Fruit fly (Drosophila melanogaster) whole organism, wandering third instar larva: ENCODE data around the gene trx.

Source experiments
- Abd-B ChIP-seq: fragments of >200 bp; optimal IDR thresholded peaks from 2 replicates; lab custom pipeline; 2017; ENCODE audit warnings: missing biosample characterization, missing genetic modification characterization
- CG32264 ChIP-seq: fragments of 200-800 bp; sonication (Bioruptor generic); optimal IDR thresholded peaks from 2 replicates; lab custom pipeline; 2016; ENCODE audit warnings: missing biosample characterization, missing genetic modification characterization
- CG9705 ChIP-seq: fragments of 200-800 bp; sonication (Bioruptor generic); optimal IDR thresholded peaks from 2 replicates; lab custom pipeline; 2018; ENCODE audit warnings: missing biosample characterization, mild to moderate bottlenecking, missing genetic modification characterization
- CrebA ChIP-seq: fragments of 200-800 bp; sonication (Bioruptor generic); optimal IDR thresholded peaks from 2 replicates; lab custom pipeline; 2016; ENCODE audit warnings: missing biosample characterization, mild to moderate bottlenecking, missing genetic modification characterization, borderline replicate concordance
- Dfd ChIP-seq: fragments of >200 bp; optimal IDR thresholded peaks from 2 replicates; lab custom pipeline; 2017; ENCODE audit warnings: missing biosample characterization, missing genetic modification characterization
- Dif ChIP-seq: fragments of 200-275, 200-300 bp; sonication (Bioruptor generic); optimal IDR thresholded peaks from 2 replicates; lab custom pipeline; 2018; ENCODE audit warnings: missing biosample characterization, missing genetic modification characterization; ENCODE audit not compliant: partially characterized antibody
- GATAd ChIP-seq: sonication (Bioruptor generic); optimal IDR thresholded peaks from 2 replicates; lab custom pipeline; 2016; ENCODE audit warnings: missing biosample characterization, missing genetic modification characterization
- HLH106 ChIP-seq: fragments of 200-800 bp; optimal IDR thresholded peaks from 3 replicates; lab custom pipeline; 2019; ENCODE audit warnings: missing biosample characterization, mild to moderate bottlenecking, missing genetic modification characterization, moderate library complexity
- Hnf4 ChIP-seq: fragments of 200-800 bp; sonication (Bioruptor generic); optimal IDR thresholded peaks from 2 replicates; lab custom pipeline; 2016; ENCODE audit warnings: missing biosample characterization, mild to moderate bottlenecking, missing genetic modification characterization
- Hr78 ChIP-seq: fragments of >200 bp; optimal IDR thresholded peaks from 2 replicates; lab custom pipeline; 2017; ENCODE audit warnings: missing biosample characterization, missing genetic modification characterization
- Hr83 ChIP-seq: fragments of 200-300 bp; sonication (Bioruptor generic); optimal IDR thresholded peaks from 2 replicates; lab custom pipeline; 2016; ENCODE audit warnings: missing biosample characterization, mild to moderate bottlenecking, missing genetic modification characterization, moderate library complexity; ENCODE audit not compliant: poor library complexity, severe bottlenecking
- Jra ChIP-seq: sonication (Bioruptor generic); optimal IDR thresholded peaks from 2 replicates; lab custom pipeline; 2016; ENCODE audit warnings: missing biosample characterization, missing genetic modification characterization
- Mio ChIP-seq: sonication (Bioruptor generic); optimal IDR thresholded peaks from 2 replicates; lab custom pipeline; 2016; ENCODE audit warnings: missing biosample characterization, missing genetic modification characterization
- Myc ChIP-seq: fragments of >200 bp; optimal IDR thresholded peaks from 2 replicates; lab custom pipeline; 2017
- N ChIP-seq: fragments of >200 bp; optimal IDR thresholded peaks from 2 replicates; lab custom pipeline; 2018; ENCODE audit warnings: missing biosample characterization, missing external identifiers, missing genetic modification characterization
- OdsH ChIP-seq: fragments of 200-800 bp; sonication (Bioruptor generic); optimal IDR thresholded peaks from 2 replicates; lab custom pipeline; 2016; ENCODE audit warnings: missing biosample characterization, mild to moderate bottlenecking, missing genetic modification characterization
- Rel ChIP-seq, 2 experiments: fragments of 200-800 bp; sonication (Bioruptor generic) in 1 of 2; optimal IDR thresholded peaks; 2 replicates in 1 of 2; 3 replicates in 1 of 2; lab custom pipeline; 2016 to 2019; ENCODE audit warnings: mild to moderate bottlenecking in 2 of 2, missing biosample characterization in 2 of 2, missing genetic modification characterization in 2 of 2, moderate library complexity in 1 of 2
- Sp1 ChIP-seq: fragments of 200-800 bp; sonication (Bioruptor generic); optimal IDR thresholded peaks from 3 replicates; lab custom pipeline; 2019; ENCODE audit warnings: missing biosample characterization, mild to moderate bottlenecking, missing genetic modification characterization, moderate library complexity
- Vsx2 ChIP-seq: fragments of 200-300, 225-300 bp; sonication (Bioruptor generic); optimal IDR thresholded peaks from 2 replicates; lab custom pipeline; 2018; ENCODE audit warnings: missing biosample characterization, missing genetic modification characterization; ENCODE audit not compliant: partially characterized antibody
- br ChIP-seq: fragments of 200-800 bp; sonication (Bioruptor generic); optimal IDR thresholded peaks from 2 replicates; lab custom pipeline; 2016; ENCODE audit warnings: missing biosample characterization, missing genetic modification characterization
- brk ChIP-seq: fragments of 200-800 bp; sonication (Bioruptor generic); optimal IDR thresholded peaks from 2 replicates; lab custom pipeline; 2016; ENCODE audit warnings: missing biosample characterization, mild to moderate bottlenecking, missing genetic modification characterization
- dl ChIP-seq, 2 experiments: fragments of 175-275, 200-275 bp in 1 of 2; fragments of 200-275 bp in 1 of 2; sonication (Bioruptor generic); optimal IDR thresholded peaks; lab custom pipeline; 2018; ENCODE audit warnings: mild to moderate bottlenecking in 2 of 2, missing biosample characterization in 2 of 2, missing genetic modification characterization in 2 of 2, moderate library complexity in 2 of 2; ENCODE audit not compliant: partially characterized antibody in 2 of 2, insufficient read depth in 1 of 2
- dmrt93B ChIP-seq: fragments of 200-800 bp; sonication (Bioruptor generic); optimal IDR thresholded peaks from 2 replicates; lab custom pipeline; 2018; ENCODE audit warnings: missing biosample characterization, mild to moderate bottlenecking, missing genetic modification characterization
- dsf ChIP-seq: sonication (Bioruptor generic); optimal IDR thresholded peaks from 2 replicates; lab custom pipeline; 2016; ENCODE audit warnings: missing biosample characterization, missing genetic modification characterization, borderline replicate concordance
- ey ChIP-seq: fragments of 200-800 bp; sonication (Bioruptor generic); optimal IDR thresholded peaks from 2 replicates; lab custom pipeline; 2016; ENCODE audit warnings: missing biosample characterization, missing genetic modification characterization
- foxo ChIP-seq, 2 experiments: fragments of 200-800 bp; sonication (Bioruptor generic); optimal IDR thresholded peaks; 2 replicates in 1 of 2; 3 replicates in 1 of 2; lab custom pipeline; 2016 to 2017; ENCODE audit warnings: missing biosample characterization in 2 of 2, missing genetic modification characterization in 2 of 2
- fru ChIP-seq: fragments of 200-800 bp; sonication (Bioruptor generic); optimal IDR thresholded peaks from 3 replicates; lab custom pipeline; 2016; ENCODE audit warnings: missing biosample characterization, mild to moderate bottlenecking, missing genetic modification characterization
- h ChIP-seq: fragments of 200-800 bp; sonication (Bioruptor generic); optimal IDR thresholded peaks from 3 replicates; lab custom pipeline; 2016; ENCODE audit warnings: missing biosample characterization, mild to moderate bottlenecking, missing genetic modification characterization
- jim ChIP-seq: fragments of 175-275, 200-325 bp; sonication (Bioruptor generic); optimal IDR thresholded peaks from 2 replicates; lab custom pipeline; 2016; ENCODE audit warnings: missing biosample characterization, mild to moderate bottlenecking, missing genetic modification characterization
- lola ChIP-seq: fragments of >200 bp; optimal IDR thresholded peaks from 2 replicates; lab custom pipeline; 2017; ENCODE audit warnings: missing biosample characterization, missing genetic modification characterization
- pan ChIP-seq: fragments of >200 bp; optimal IDR thresholded peaks from 2 replicates; lab custom pipeline; 2017
- psq ChIP-seq: fragments of 200-800 bp; sonication (Bioruptor generic); optimal IDR thresholded peaks from 3 replicates; lab custom pipeline; 2017; ENCODE audit warnings: missing biosample characterization, mild to moderate bottlenecking, missing genetic modification characterization, moderate library complexity
- rgr ChIP-seq: fragments of 200-800 bp; sonication (Bioruptor generic); optimal IDR thresholded peaks from 3 replicates; lab custom pipeline; 2016; ENCODE audit warnings: missing biosample characterization, mild to moderate bottlenecking, missing genetic modification characterization
- sage ChIP-seq: fragments of 200-800 bp; sonication (Bioruptor generic); optimal IDR thresholded peaks from 2 replicates; lab custom pipeline; 2016; ENCODE audit warnings: missing biosample characterization, mild to moderate bottlenecking, missing genetic modification characterization
- sv ChIP-seq: fragments of 200-800 bp; sonication (Bioruptor generic); optimal IDR thresholded peaks from 3 replicates; lab custom pipeline; 2016; ENCODE audit warnings: missing biosample characterization, missing genetic modification characterization
- tai ChIP-seq: sonication (Bioruptor generic); optimal IDR thresholded peaks from 2 replicates; lab custom pipeline; 2016; ENCODE audit warnings: missing biosample characterization, missing genetic modification characterization
- usp ChIP-seq: fragments of >200 bp; optimal IDR thresholded peaks from 2 replicates; lab custom pipeline; 2017; ENCODE audit warnings: missing biosample characterization, missing genetic modification characterization
- woc ChIP-seq: sonication (Bioruptor generic); optimal IDR thresholded peaks from 2 replicates; lab custom pipeline; 2016; ENCODE audit warnings: missing biosample characterization, mild to moderate bottlenecking, missing genetic modification characterization

trx gene

DNA sequence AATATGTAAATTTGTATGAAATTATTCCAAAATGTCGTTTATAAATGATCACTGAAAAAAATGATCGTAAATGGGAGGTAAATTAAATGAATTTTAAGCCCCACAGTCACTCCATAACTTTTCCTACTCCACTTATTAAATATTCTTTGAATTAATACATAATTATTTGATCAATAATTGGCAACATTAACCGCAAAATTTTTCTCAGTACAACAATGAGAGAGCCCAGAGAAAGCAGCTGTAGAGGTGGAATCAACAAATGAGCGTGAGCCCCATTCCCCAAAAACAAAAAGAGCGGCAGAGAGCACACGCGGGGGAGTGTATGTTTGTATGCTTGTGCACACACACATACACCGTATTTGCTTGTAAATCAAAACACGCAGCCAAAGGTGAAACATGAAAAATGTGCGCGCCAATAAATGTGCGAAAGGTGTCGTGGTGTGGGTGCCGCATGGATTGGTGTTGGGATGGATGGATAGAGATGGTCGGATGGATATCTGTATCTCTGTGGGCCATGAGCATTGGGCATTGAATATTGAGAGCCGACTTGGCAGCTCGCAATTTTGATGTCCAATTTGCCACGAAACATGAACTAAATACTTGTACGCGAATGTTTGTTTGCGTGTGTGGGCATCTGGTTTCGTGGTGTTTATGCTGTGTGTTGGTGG is 2.8 kb downstream of the trx start (continued):
- TF ChIP-seq Hr83 (GFP tag; lab: Kevin White, UChicago) (peak; percentile 60), usp (GFP tag; lab: Kevin White, UChicago) (no peak), brk (GFP tag; lab: Kevin White, UChicago) (peak; percentile 97)

DNA sequence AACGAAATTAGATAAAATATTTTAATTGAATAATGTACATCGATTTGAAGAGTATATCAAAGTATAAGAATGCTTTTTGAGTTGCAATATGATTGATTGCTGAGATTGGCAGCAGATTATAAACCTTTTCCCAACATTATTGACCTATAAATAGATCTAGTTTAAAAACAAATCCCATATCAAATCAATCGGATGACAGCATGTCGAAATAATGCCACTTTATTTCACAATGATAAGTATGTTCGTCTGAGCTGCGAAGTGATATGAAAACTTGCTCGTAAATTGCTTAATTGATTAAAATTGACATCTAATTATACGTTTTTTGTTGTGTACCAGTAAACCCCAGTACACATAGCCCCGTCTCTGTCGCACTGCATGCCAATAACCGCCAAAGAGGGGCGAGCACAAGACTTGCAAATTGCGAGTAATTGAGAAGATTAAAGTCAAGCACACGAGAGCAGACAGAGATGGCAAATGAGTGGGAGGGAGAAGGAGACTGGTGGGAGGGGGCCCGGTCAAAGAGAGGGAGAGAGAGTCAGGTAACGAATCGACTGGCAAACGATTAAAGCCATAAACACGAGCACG is 3.6 kb downstream of the trx start:
- TF ChIP-seq Jra (GFP tag; lab: Kevin White, UChicago) (peak; percentile 3), OdsH (GFP tag; lab: Kevin White, UChicago) (peak; percentile 67), Myc (lab: Kevin White, UChicago) (no peak), dmrt93B (GFP tag; lab: Kevin White, UChicago) (peak; percentile 57), CG9705 (GFP tag; lab: Kevin White, UChicago) (no peak), tai (GFP tag; lab: Kevin White, UChicago) (peak; percentile 73), Mio (GFP tag; lab: Kevin White, UChicago) (peak; percentile 17), foxo (GFP tag; optimal IDR thresholded peaks at IDR 0.05; lab: Kevin White, UChicago) (peak in 1 of 2 experiments; percentile 65), ey (GFP tag; lab: Kevin White, UChicago) (peak; percentile 86), brk (GFP tag; lab: Kevin White, UChicago) (no peak), HLH106 (tag; lab: Kevin White, UChicago) (peak; percentile 78), Dif (GFP tag; lab: Kevin White, UChicago) (peak; percentile 96), usp (GFP tag; lab: Kevin White, UChicago) (no peak), dl (GFP tag; optimal IDR thresholded peaks at IDR 0.05; lab: Kevin White, UChicago; ENCODE audit: insufficient read depth in 1 of 2, partially characterized antibody in 2 of 2) (peak; percentile 73 to 88), woc (GFP tag; lab: Kevin White, UChicago) (peak; percentile 59), br (GFP tag; lab: Kevin White, UChicago) (peak; percentile 78), fru (GFP tag; lab: Kevin White, UChicago) (peak; percentile 83), pan (lab: Kevin White, UChicago) (no peak), lola (GFP tag; lab: Kevin White, UChicago) (no peak), Hr78 (GFP tag; lab: Kevin White, UChicago) (no peak), Vsx2 (peak; percentile 88), h (GFP tag; lab: Kevin White, UChicago) (peak; percentile 85), CrebA (GFP tag; lab: Kevin White, UChicago) (no peak), dsf (peak; percentile 2), jim (GFP tag; lab: Kevin White, UChicago) (no peak), rgr (peak; percentile 67), Dfd (GFP tag; lab: Kevin White, UChicago) (no peak), Abd-B (GFP tag; lab: Kevin White, UChicago) (no peak), psq (peak; percentile 63), Hr83 (GFP tag; lab: Kevin White, UChicago) (peak; percentile 77), Sp1 (GFP tag; lab: Kevin White, UChicago) (peak; percentile 75), GATAd (no peak), sage (GFP tag; lab: Kevin White, UChicago) (peak; percentile 11), sv (GFP tag; lab: Kevin White, UChicago) (peak; percentile 49), N (no peak), CG32264 (no peak), Hnf4 (GFP tag; lab: Kevin White, UChicago) (peak; percentile 39), Rel (GFP tag; optimal IDR thresholded peaks at IDR 0.05; lab: Kevin White, UChicago) (no peak), Rel (tag; optimal IDR thresholded peaks at IDR 0.05; lab: Kevin White, UChicago) (peak; percentile 84)
